Fruit fly (Drosophila melanogaster) Kc167 (cell line): ENCODE results near the gene CG11570.

Experiments
- Myc ChIP-seq: fragments of >200 bp; optimal IDR thresholded peaks from 2 replicates; lab custom pipeline; 2017; ENCODE audit warnings: missing external identifiers
- h ChIP-seq: fragments of >200 bp; optimal IDR thresholded peaks from 3 replicates; lab custom pipeline; 2018; ENCODE audit warnings: missing external identifiers
- psq ChIP-seq: fragments of >200 bp; optimal IDR thresholded peaks from 2 replicates; lab custom pipeline; 2017; ENCODE audit warnings: missing external identifiers
- ttk ChIP-seq: sonication (Bioruptor generic); optimal IDR thresholded peaks from 2 replicates; lab custom pipeline; 2017; ENCODE audit warnings: missing external identifiers

- TF ChIP-seq ttk (lab: Kevin White, UChicago) (no peak), h (lab: Kevin White, UChicago) (no peak), psq (no peak), Myc (lab: Kevin White, UChicago) (no peak)
Observed at dm6 chr3L:11925382-11925781, 32.2 kb downstream of the CG11570 start.
